Fruit fly (Drosophila melanogaster) whole organism, embryonic: ENCODE measurements around the gene Cnep1r2.

Source experiments
- CG10431 ChIP-seq: fragments of 200-800 bp; sonication (Bioruptor generic); optimal IDR thresholded peaks from 3 replicates; lab custom pipeline; 2018; ENCODE audit warnings: missing biosample characterization, mild to moderate bottlenecking, missing genetic modification characterization
- CG10462 ChIP-seq: fragments of 200-800 bp; sonication (Bioruptor generic); optimal IDR thresholded peaks from 2 replicates; lab custom pipeline; 2016; ENCODE audit warnings: missing biosample characterization, missing genetic modification characterization
- CG10565 ChIP-seq: fragments of 200-800 bp; sonication (Bioruptor generic); optimal IDR thresholded peaks from 3 replicates; lab custom pipeline; 2016; ENCODE audit warnings: missing biosample characterization, mild to moderate bottlenecking, missing genetic modification characterization
- CG1529 ChIP-seq: fragments of 200-800 bp; sonication (Bioruptor generic); optimal IDR thresholded peaks from 3 replicates; lab custom pipeline; 2018; ENCODE audit warnings: missing biosample characterization, missing genetic modification characterization
- CG17359 ChIP-seq: fragments of 200-800 bp; sonication (Bioruptor generic); optimal IDR thresholded peaks from 3 replicates; lab custom pipeline; 2018; ENCODE audit warnings: missing biosample characterization, mild to moderate bottlenecking, missing genetic modification characterization, moderate library complexity
- CG17385 ChIP-seq: fragments of 200-800 bp; sonication (Bioruptor generic); optimal IDR thresholded peaks from 3 replicates; lab custom pipeline; 2018; ENCODE audit warnings: missing biosample characterization, mild to moderate bottlenecking, missing genetic modification characterization
- CG1792 ChIP-seq: fragments of 200-800 bp; sonication (Bioruptor generic); optimal IDR thresholded peaks from 2 replicates; lab custom pipeline; 2016; ENCODE audit warnings: missing biosample characterization, missing genetic modification characterization
- CG18476 ChIP-seq: fragments of 200-800 bp; sonication (Bioruptor generic); optimal IDR thresholded peaks from 2 replicates; lab custom pipeline; 2016; ENCODE audit warnings: missing biosample characterization, mild to moderate bottlenecking, missing genetic modification characterization
- CG2202 ChIP-seq: fragments of 200-800 bp; sonication (Bioruptor generic); optimal IDR thresholded peaks from 2 replicates; lab custom pipeline; 2018; ENCODE audit warnings: missing biosample characterization, mild to moderate bottlenecking, missing genetic modification characterization
- CG2712 ChIP-seq: fragments of 200-800 bp; optimal IDR thresholded peaks from 3 replicates; lab custom pipeline; 2019; ENCODE audit warnings: missing biosample characterization, mild to moderate bottlenecking, missing genetic modification characterization, moderate library complexity
- CG30020 ChIP-seq: fragments of 200-800 bp; optimal IDR thresholded peaks from 2 replicates; lab custom pipeline; 2019; ENCODE audit warnings: missing biosample characterization, mild to moderate bottlenecking, missing genetic modification characterization, moderate library complexity
- CG3163 ChIP-seq: fragments of 200-800 bp; sonication (Bioruptor generic); optimal IDR thresholded peaks from 3 replicates; lab custom pipeline; 2016; ENCODE audit warnings: missing biosample characterization, missing genetic modification characterization
- CG32532 ChIP-seq: fragments of 200-800 bp; sonication (Bioruptor generic); IDR thresholded peaks from 2 replicates; pipeline ENCODE4 v1.3.6; 2022; ENCODE audit warnings: missing biosample characterization, missing genetic modification characterization
- CG8290 ChIP-seq, 3 experiments: fragments of 200-800 bp; sonication (Bioruptor generic); optimal IDR thresholded peaks; 2 replicates each; lab custom pipeline; 2016 to 2019; ENCODE audit warnings: missing biosample characterization in 3 of 3, missing genetic modification characterization in 3 of 3, mild to moderate bottlenecking in 2 of 3, moderate library complexity in 1 of 3
- Camta ChIP-seq: fragments of 200-800 bp; sonication (Bioruptor generic); optimal IDR thresholded peaks from 2 replicates; lab custom pipeline; 2016; ENCODE audit warnings: missing biosample characterization, missing genetic modification characterization
- CrebB ChIP-seq: fragments of 200-800 bp; sonication (Bioruptor generic); optimal IDR thresholded peaks from 3 replicates; lab custom pipeline; 2018; ENCODE audit warnings: missing biosample characterization, mild to moderate bottlenecking, missing genetic modification characterization
- D19B ChIP-seq: fragments of 200-800 bp; sonication (Bioruptor generic); optimal IDR thresholded peaks from 2 replicates; lab custom pipeline; 2017; ENCODE audit warnings: missing biosample characterization, mild to moderate bottlenecking, missing genetic modification characterization
- Drgx ChIP-seq: fragments of 200-800 bp; sonication (Bioruptor generic); IDR thresholded peaks from 2 replicates; pipeline ENCODE4 v1.3.6; 2022; ENCODE audit warnings: missing biosample characterization, missing genetic modification characterization
- Elba2 ChIP-seq: fragments of 200-800 bp; sonication (Bioruptor generic); optimal IDR thresholded peaks from 3 replicates; lab custom pipeline; 2016; ENCODE audit warnings: missing biosample characterization, missing genetic modification characterization
- Ets97D ChIP-seq: fragments of 200-800 bp; sonication (Bioruptor generic); optimal IDR thresholded peaks from 3 replicates; lab custom pipeline; 2016; ENCODE audit warnings: missing biosample characterization, missing genetic modification characterization
- HHEX ChIP-seq: fragments of 200-800 bp; sonication (Bioruptor generic); optimal IDR thresholded peaks from 3 replicates; lab custom pipeline; 2017; ENCODE audit warnings: missing biosample characterization, mild to moderate bottlenecking, missing genetic modification characterization, missing genetic modification reagents
- HLH54F ChIP-seq: fragments of 200-800 bp; sonication (Bioruptor generic); optimal IDR thresholded peaks from 3 replicates; lab custom pipeline; 2016; ENCODE audit warnings: missing biosample characterization, missing genetic modification characterization
- Hand ChIP-seq: fragments of 200-800 bp; sonication (Bioruptor generic); optimal IDR thresholded peaks from 2 replicates; lab custom pipeline; 2017; ENCODE audit warnings: mild to moderate bottlenecking, missing biosample characterization, missing genetic modification reagents, missing genetic modification characterization
- Lhr ChIP-seq: fragments of 200-800 bp; sonication (Bioruptor generic); optimal IDR thresholded peaks from 3 replicates; lab custom pipeline; 2017; ENCODE audit warnings: mild to moderate bottlenecking, missing biosample characterization, missing genetic modification reagents, missing genetic modification characterization
- MTF-1 ChIP-seq: fragments of 200-800 bp; sonication (Bioruptor generic); optimal IDR thresholded peaks from 2 replicates; lab custom pipeline; 2018; ENCODE audit warnings: missing biosample characterization, mild to moderate bottlenecking, missing genetic modification characterization, borderline replicate concordance
- Meics ChIP-seq: fragments of 200-800 bp; sonication (Bioruptor generic); optimal IDR thresholded peaks from 2 replicates; lab custom pipeline; 2017; ENCODE audit warnings: missing biosample characterization, mild to moderate bottlenecking, missing genetic modification characterization
- Ravus ChIP-seq: fragments of 200-800 bp; sonication (Bioruptor generic); IDR thresholded peaks from 2 replicates; pipeline ENCODE4 v1.3.6; 2022; ENCODE audit warnings: missing biosample characterization, missing genetic modification characterization
- Rx ChIP-seq: fragments of 200-800 bp; sonication (Bioruptor generic); IDR thresholded peaks from 2 replicates; pipeline ENCODE4 v1.3.6; 2022; ENCODE audit warnings: missing biosample characterization, missing genetic modification characterization
- Side ChIP-seq: fragments of 200-800 bp; sonication (Bioruptor generic); optimal IDR thresholded peaks from 2 replicates; lab custom pipeline; 2016; ENCODE audit warnings: missing biosample characterization, missing genetic modification characterization
- Six4 ChIP-seq: fragments of 200-800 bp; sonication (Bioruptor generic); optimal IDR thresholded peaks from 2 replicates; lab custom pipeline; 2016; ENCODE audit warnings: missing biosample characterization, missing genetic modification characterization
- Taf1 ChIP-seq: fragments of 200-800 bp; sonication (Bioruptor generic); IDR thresholded peaks from 2 replicates; pipeline ENCODE4 v1.3.6; 2022; ENCODE audit warnings: missing biosample characterization, missing genetic modification characterization
- Trl ChIP-seq, 3 experiments: fragments of >200 bp in 2 of 3; fragments of 200-800 bp in 1 of 3; sonication (Bioruptor generic) in 1 of 3; optimal IDR thresholded peaks; 2 replicates in 1 of 3; 3 replicates in 2 of 3; lab custom pipeline; 2016 to 2017; ENCODE audit warnings: missing biosample characterization in 1 of 3, missing genetic modification characterization in 1 of 3
- cg ChIP-seq: fragments of 200-800 bp; sonication (Bioruptor generic); optimal IDR thresholded peaks from 3 replicates; lab custom pipeline; 2019; ENCODE audit warnings: missing biosample characterization, mild to moderate bottlenecking, missing genetic modification characterization, moderate library complexity
- chif ChIP-seq, 2 experiments: fragments of 200-800 bp; sonication (Bioruptor generic); optimal IDR thresholded peaks; 3 replicates each; lab custom pipeline; 2016; ENCODE audit warnings: missing biosample characterization in 2 of 2, missing genetic modification characterization in 2 of 2
- chm ChIP-seq: fragments of 200-800 bp; sonication (Bioruptor generic); IDR thresholded peaks from 2 replicates; pipeline ENCODE4 v1.3.6; 2022; ENCODE audit warnings: missing biosample characterization, missing genetic modification characterization
- ems ChIP-seq: fragments of 200-800 bp; sonication (Bioruptor generic); optimal IDR thresholded peaks from 3 replicates; lab custom pipeline; 2016; ENCODE audit warnings: missing biosample characterization, missing genetic modification characterization
- ftz-f1 ChIP-seq: fragments of 200-800 bp; sonication (Bioruptor generic); optimal IDR thresholded peaks from 2 replicates; lab custom pipeline; 2016; ENCODE audit warnings: missing biosample characterization, missing genetic modification characterization
- fu2 ChIP-seq: fragments of 200-800 bp; sonication (Bioruptor generic); optimal IDR thresholded peaks from 2 replicates; lab custom pipeline; 2016; ENCODE audit warnings: missing biosample characterization, missing genetic modification characterization
- gem ChIP-seq: fragments of 200-800 bp; sonication (Bioruptor generic); optimal IDR thresholded peaks from 2 replicates; lab custom pipeline; 2019; ENCODE audit warnings: missing biosample characterization, mild to moderate bottlenecking, missing genetic modification characterization, moderate library complexity
- gsb-n ChIP-seq: fragments of 200-800 bp; sonication (Bioruptor generic); optimal IDR thresholded peaks from 3 replicates; lab custom pipeline; 2018; ENCODE audit warnings: missing biosample characterization, mild to moderate bottlenecking, missing genetic modification characterization
- nerfin-2 ChIP-seq: fragments of 200-800 bp; sonication (Bioruptor generic); IDR thresholded peaks from 2 replicates; pipeline ENCODE4 v1.3.6; 2022; ENCODE audit warnings: missing biosample characterization, missing genetic modification characterization; ENCODE audit not compliant: partially characterized antibody
- peb ChIP-seq: fragments of 200-800 bp; sonication (Bioruptor generic); IDR thresholded peaks from 2 replicates; pipeline ENCODE4 v1.3.6; 2022; ENCODE audit warnings: missing biosample characterization, missing genetic modification characterization
- pita ChIP-seq: fragments of 200-800 bp; sonication (Bioruptor generic); optimal IDR thresholded peaks from 2 replicates; lab custom pipeline; 2017; ENCODE audit warnings: missing biosample characterization, mild to moderate bottlenecking, missing genetic modification characterization
- psq ChIP-seq: fragments of 200-800 bp; sonication (Bioruptor generic); optimal IDR thresholded peaks from 2 replicates; lab custom pipeline; 2017; ENCODE audit warnings: missing biosample characterization, missing genetic modification characterization
- pum ChIP-seq: fragments of 200-800 bp; sonication (Bioruptor generic); optimal IDR thresholded peaks from 2 replicates; lab custom pipeline; 2016; ENCODE audit warnings: missing biosample characterization, missing genetic modification characterization
- stwl ChIP-seq: fragments of 200-800 bp; sonication (Bioruptor generic); optimal IDR thresholded peaks from 3 replicates; lab custom pipeline; 2018; ENCODE audit warnings: missing biosample characterization, mild to moderate bottlenecking, missing genetic modification characterization, moderate library complexity
- sug ChIP-seq: fragments of 200-800 bp; optimal IDR thresholded peaks from 2 replicates; lab custom pipeline; 2019; ENCODE audit warnings: missing biosample characterization, mild to moderate bottlenecking, missing genetic modification characterization, moderate library complexity
- tll ChIP-seq, 2 experiments: fragments of 200-800 bp in 1 of 2; fragments of >200 bp in 1 of 2; sonication (Bioruptor generic) in 1 of 2; optimal IDR thresholded peaks; 2 replicates each; lab custom pipeline; 2017 to 2019; ENCODE audit warnings: missing biosample characterization in 2 of 2, missing genetic modification characterization in 2 of 2, mild to moderate bottlenecking in 1 of 2, moderate library complexity in 1 of 2
- wek ChIP-seq: fragments of 200-800 bp; sonication (Bioruptor generic); optimal IDR thresholded peaks from 3 replicates; lab custom pipeline; 2018; ENCODE audit warnings: missing biosample characterization, mild to moderate bottlenecking, missing genetic modification characterization, moderate library complexity
- yki ChIP-seq: fragments of >200 bp; optimal IDR thresholded peaks from 3 replicates; lab custom pipeline; 2018
- zfh2 ChIP-seq: fragments of 200-800 bp; sonication (Bioruptor generic); optimal IDR thresholded peaks from 2 replicates; lab custom pipeline; 2016; ENCODE audit warnings: missing biosample characterization, missing genetic modification characterization

Cnep1r2 gene

dm6 chr3L:10681814-10682213 is 43.9 kb downstream of the Cnep1r2 start (continued):
- no peak for TF ChIP-seq CG30020
- TF ChIP-seq stwl (tag; lab: Kevin White, UChicago), result no peak
- TF ChIP-seq pum (GFP tag; lab: Kevin White, UChicago), result no peak
- no peak for TF ChIP-seq CG1792 (GFP tag; lab: Kevin White, UChicago)
- TF ChIP-seq cg (GFP tag; lab: Kevin White, UChicago), result peak; percentile 20
- no peak for TF ChIP-seq Side (GFP tag; lab: Kevin White, UChicago)
- TF ChIP-seq ftz-f1 (GFP tag; lab: Kevin White, UChicago), result no peak
- TF ChIP-seq chif (GFP tag; optimal IDR thresholded peaks at IDR 0.05; lab: Kevin White, UChicago), result no peak
- no peak for TF ChIP-seq CG10565 (GFP tag; lab: Kevin White, UChicago)
- TF ChIP-seq Lhr (GFP tag; lab: Kevin White, UChicago), result no peak
- TF ChIP-seq Camta (GFP tag; lab: Kevin White, UChicago), result no peak
- TF ChIP-seq Ets97D (GFP tag; lab: Kevin White, UChicago), result no peak
- no peak for TF ChIP-seq CG17359
- no peak for TF ChIP-seq HHEX (GFP tag; lab: Kevin White, UChicago)
- peak; percentile 94 to 97 for TF ChIP-seq Trl (optimal IDR thresholded peaks at IDR 0.05; lab: Kevin White, UChicago)
- TF ChIP-seq Trl (GFP tag; optimal IDR thresholded peaks at IDR 0.05; lab: Kevin White, UChicago), result peak; percentile 61
- TF ChIP-seq HLH54F (GFP tag; lab: Kevin White, UChicago), result no peak
- no peak for TF ChIP-seq CG10462 (GFP tag; lab: Kevin White, UChicago)
- no peak for TF ChIP-seq sug
- no peak for TF ChIP-seq pita (GFP tag; lab: Kevin White, UChicago)
- TF ChIP-seq Six4 (GFP tag; lab: Kevin White, UChicago), result no peak
- no peak for TF ChIP-seq psq (GFP tag; lab: Kevin White, UChicago)
- peak; percentile 25 for TF ChIP-seq Meics (GFP tag; lab: Kevin White, UChicago)
- TF ChIP-seq peb (GFP tag; lab: Robert Waterston, UW), result no peak
- TF ChIP-seq wek (GFP tag; lab: Kevin White, UChicago), result peak; percentile 14
- TF ChIP-seq Ravus (GFP tag; lab: Robert Waterston, UW), result no peak
- peak; percentile 16; the same call in 1 of the 2 replicates for TF ChIP-seq Drgx (GFP tag; lab: Robert Waterston, UW)
- TF ChIP-seq CG3163, result no peak
- no peak for TF ChIP-seq CG10431
- peak; percentile 30 for TF ChIP-seq CrebB (tag; lab: Kevin White, UChicago)
- no peak for TF ChIP-seq zfh2 (GFP tag; lab: Kevin White, UChicago)
- TF ChIP-seq CG18476 (GFP tag; lab: Kevin White, UChicago), result no peak
- TF ChIP-seq Taf1 (GFP tag; lab: Robert Waterston, UW), result no peak
- TF ChIP-seq ems (GFP tag; lab: Kevin White, UChicago), result no peak
- TF ChIP-seq MTF-1 (GFP tag; lab: Kevin White, UChicago), result no peak
- peak; percentile 90 for TF ChIP-seq yki (lab: Kevin White, UChicago)
- no peak for TF ChIP-seq Rx (GFP tag; lab: Robert Waterston, UW)
- TF ChIP-seq tll (GFP tag; optimal IDR thresholded peaks at IDR 0.05; lab: Kevin White, UChicago), result no peak
- peak; percentile 76; the same call in 1 of the 2 replicates for TF ChIP-seq CG32532 (GFP tag; lab: Robert Waterston, UW)
- TF ChIP-seq chm, result peak; percentile 69; the same call in 1 of the 2 replicates
- TF ChIP-seq gem, result no peak
- no peak for TF ChIP-seq CG2712 (tag; lab: Kevin White, UChicago)
- TF ChIP-seq CG8290 (GFP tag; optimal IDR thresholded peaks at IDR 0.05; lab: Kevin White, UChicago), result no peak
- TF ChIP-seq CG8290 (tag; optimal IDR thresholded peaks at IDR 0.05; lab: Kevin White, UChicago), result no peak
- no peak for TF ChIP-seq nerfin-2 (GFP tag; lab: Robert Waterston, UW)
- TF ChIP-seq Hand (GFP tag; lab: Kevin White, UChicago), result no peak
- TF ChIP-seq fu2 (GFP tag; lab: Kevin White, UChicago), result no peak
- TF ChIP-seq CG1529, result no peak
- peak; percentile 23 for TF ChIP-seq CG17385 (GFP tag; lab: Kevin White, UChicago)
- no peak for TF ChIP-seq Elba2 (GFP tag; lab: Kevin White, UChicago)
- TF ChIP-seq gsb-n, result no peak
- no peak for TF ChIP-seq CG2202 (tag; lab: Kevin White, UChicago)
- no peak for TF ChIP-seq D19B (GFP tag; lab: Kevin White, UChicago)
